Fruit fly (Drosophila melanogaster) whole organism, embryonic: ENCODE measurements around the gene orb.

Experiments
- Abd-B ChIP-seq: fragments of 200-800 bp; sonication (Bioruptor generic); optimal IDR thresholded peaks from 2 replicates; lab custom pipeline; 2018; ENCODE audit warnings: missing biosample characterization, mild to moderate bottlenecking, missing genetic modification characterization, moderate library complexity
- Antp ChIP-seq: fragments of 200-800 bp; sonication (Bioruptor generic); optimal IDR thresholded peaks from 3 replicates; lab custom pipeline; 2016; ENCODE audit warnings: missing biosample characterization, missing genetic modification characterization
- Bdp1 ChIP-seq: fragments of 200-800 bp; sonication (Bioruptor generic); optimal IDR thresholded peaks from 3 replicates; lab custom pipeline; 2016; ENCODE audit warnings: missing biosample characterization, missing genetic modification characterization
- Bteb2 ChIP-seq: fragments of 200-800 bp; sonication (Bioruptor generic); optimal IDR thresholded peaks from 2 replicates; lab custom pipeline; 2016; ENCODE audit warnings: missing biosample characterization, missing genetic modification characterization
- CG12942 ChIP-seq: fragments of 200-800 bp; sonication (Bioruptor generic); optimal IDR thresholded peaks from 3 replicates; lab custom pipeline; 2016; ENCODE audit warnings: missing biosample characterization, missing genetic modification characterization
- CG13894 ChIP-seq: fragments of 200-800 bp; sonication (Bioruptor generic); optimal IDR thresholded peaks from 3 replicates; lab custom pipeline; 2018; ENCODE audit warnings: missing biosample characterization, mild to moderate bottlenecking, missing genetic modification characterization, moderate library complexity
- CG14710 ChIP-seq: fragments of 200-800 bp; sonication (Bioruptor generic); optimal IDR thresholded peaks from 3 replicates; lab custom pipeline; 2019; ENCODE audit warnings: missing biosample characterization, mild to moderate bottlenecking, missing genetic modification characterization, moderate library complexity
- CG17328 ChIP-seq: fragments of 200-800 bp; sonication (Bioruptor generic); IDR thresholded peaks from 2 replicates; pipeline ENCODE4 v1.3.6; 2022; ENCODE audit warnings: missing biosample characterization, missing genetic modification characterization
- CG17385 ChIP-seq: fragments of 200-800 bp; sonication (Bioruptor generic); optimal IDR thresholded peaks from 3 replicates; lab custom pipeline; 2018; ENCODE audit warnings: missing biosample characterization, mild to moderate bottlenecking, missing genetic modification characterization
- CG32767 ChIP-seq: fragments of 200-800 bp; sonication (Bioruptor generic); IDR thresholded peaks from 2 replicates; pipeline ENCODE4 v1.3.6; 2022; ENCODE audit warnings: missing biosample characterization, missing genetic modification characterization
- CG32772 ChIP-seq: fragments of 200-800 bp; sonication (Bioruptor generic); IDR thresholded peaks from 2 replicates; pipeline ENCODE4 v1.3.6; 2022; ENCODE audit warnings: missing biosample characterization, missing genetic modification characterization
- CG4820 ChIP-seq: fragments of 200-800 bp; sonication (Bioruptor generic); optimal IDR thresholded peaks from 3 replicates; lab custom pipeline; 2016; ENCODE audit warnings: missing biosample characterization, missing genetic modification characterization
- CG6813 ChIP-seq: fragments of 200-800 bp; sonication (Bioruptor generic); optimal IDR thresholded peaks from 2 replicates; lab custom pipeline; 2017; ENCODE audit warnings: missing biosample characterization, missing genetic modification characterization, mild to moderate bottlenecking, moderate library complexity, missing genetic modification reagents
- CG7928 ChIP-seq: fragments of 200-800 bp; sonication (Bioruptor generic); optimal IDR thresholded peaks from 2 replicates; lab custom pipeline; 2017; ENCODE audit warnings: missing biosample characterization, mild to moderate bottlenecking, missing genetic modification characterization
- CG8359 ChIP-seq: fragments of 200-800 bp; sonication (Bioruptor generic); optimal IDR thresholded peaks from 2 replicates; lab custom pipeline; 2017; ENCODE audit warnings: missing biosample characterization, mild to moderate bottlenecking, missing genetic modification characterization, borderline replicate concordance
- CHES-1-like ChIP-seq: fragments of 200-800 bp; sonication (Bioruptor generic); optimal IDR thresholded peaks from 2 replicates; lab custom pipeline; 2016; ENCODE audit warnings: missing biosample characterization, missing genetic modification characterization
- D19B ChIP-seq: fragments of 200-800 bp; sonication (Bioruptor generic); optimal IDR thresholded peaks from 2 replicates; lab custom pipeline; 2017; ENCODE audit warnings: missing biosample characterization, mild to moderate bottlenecking, missing genetic modification characterization
- Doc2 ChIP-seq: fragments of 200-800 bp; sonication (Bioruptor generic); IDR thresholded peaks from 2 replicates; pipeline ENCODE4 v1.3.6; 2022; ENCODE audit warnings: missing biosample characterization, missing genetic modification characterization
- Dref ChIP-seq: fragments of 200-800 bp; sonication (Bioruptor generic); IDR thresholded peaks from 2 replicates; pipeline ENCODE4 v1.3.6; 2022; ENCODE audit warnings: missing biosample characterization, missing genetic modification characterization
- E2f1 ChIP-seq: fragments of 200-800 bp; sonication (Bioruptor generic); IDR thresholded peaks from 2 replicates; pipeline ENCODE4 v1.3.6; 2022; ENCODE audit warnings: missing biosample characterization, missing genetic modification characterization
- Gug ChIP-seq: fragments of 200-800 bp; sonication (Bioruptor generic); IDR thresholded peaks from 4 replicates; pipeline ENCODE4 v1.3.6; 2022; ENCODE audit warnings: missing biosample characterization, missing genetic modification characterization
- HLHmδ ChIP-seq: fragments of 200-800 bp; sonication (Bioruptor generic); optimal IDR thresholded peaks from 2 replicates; lab custom pipeline; 2018; ENCODE audit warnings: missing biosample characterization, mild to moderate bottlenecking, missing genetic modification characterization, moderate library complexity
- HmgZ ChIP-seq: fragments of 200-800 bp; sonication (Bioruptor generic); optimal IDR thresholded peaks from 2 replicates; lab custom pipeline; 2018; ENCODE audit warnings: missing biosample characterization, mild to moderate bottlenecking, missing genetic modification characterization
- Hr78 ChIP-seq, 2 experiments: fragments of 200-800 bp in 1 of 2; fragments of >200 bp in 1 of 2; sonication (Bioruptor generic) in 1 of 2; optimal IDR thresholded peaks; 2 replicates each; lab custom pipeline; 2017 to 2019; ENCODE audit warnings: missing biosample characterization in 2 of 2, missing genetic modification characterization in 2 of 2, mild to moderate bottlenecking in 1 of 2, moderate library complexity in 1 of 2
- MBD-R2 ChIP-seq: fragments of 200-800 bp; sonication (Bioruptor generic); IDR thresholded peaks from 2 replicates; pipeline ENCODE4 v1.3.6; 2022; ENCODE audit warnings: missing biosample characterization, missing genetic modification characterization
- Nf-YA ChIP-seq: fragments of 200-800 bp; sonication (Bioruptor generic); IDR thresholded peaks from 2 replicates; pipeline ENCODE4 v1.3.6; 2022; ENCODE audit warnings: missing biosample characterization, missing genetic modification characterization
- Opbp ChIP-seq: fragments of 200-800 bp; sonication (Bioruptor generic); IDR thresholded peaks from 3 replicates; pipeline ENCODE4 v1.3.6; 2022; ENCODE audit warnings: missing biosample characterization, missing genetic modification characterization; ENCODE audit not compliant: partially characterized antibody
- Trl ChIP-seq, 3 experiments: fragments of >200 bp in 2 of 3; fragments of 200-800 bp in 1 of 3; sonication (Bioruptor generic) in 1 of 3; optimal IDR thresholded peaks; 2 replicates in 1 of 3; 3 replicates in 2 of 3; lab custom pipeline; 2016 to 2017; ENCODE audit warnings: missing biosample characterization in 1 of 3, missing genetic modification characterization in 1 of 3
- Xrp1 ChIP-seq: fragments of 200-800 bp; sonication (Bioruptor generic); IDR thresholded peaks from 2 replicates; pipeline ENCODE4 v1.3.6; 2022; ENCODE audit warnings: missing biosample characterization, missing genetic modification characterization
- ab ChIP-seq: fragments of 200-800 bp; sonication (Bioruptor generic); optimal IDR thresholded peaks from 2 replicates; lab custom pipeline; 2016; ENCODE audit warnings: missing biosample characterization, missing genetic modification characterization
- btn ChIP-seq: fragments of 200-800 bp; sonication (Bioruptor generic); optimal IDR thresholded peaks from 2 replicates; lab custom pipeline; 2016; ENCODE audit warnings: missing biosample characterization, missing genetic modification characterization
- dmrt99B ChIP-seq: fragments of 200-800 bp; sonication (Bioruptor generic); optimal IDR thresholded peaks from 2 replicates; lab custom pipeline; 2018; ENCODE audit warnings: missing biosample characterization, mild to moderate bottlenecking, missing genetic modification characterization, moderate library complexity
- dysf ChIP-seq: fragments of 200-800 bp; sonication (Bioruptor generic); IDR thresholded peaks from 3 replicates; pipeline ENCODE4 v1.3.6; 2022; ENCODE audit warnings: missing biosample characterization, missing genetic modification characterization
- ftz-f1 ChIP-seq: fragments of 200-800 bp; sonication (Bioruptor generic); optimal IDR thresholded peaks from 2 replicates; lab custom pipeline; 2016; ENCODE audit warnings: missing biosample characterization, missing genetic modification characterization
- inv ChIP-seq: fragments of 200-800 bp; sonication (Bioruptor generic); IDR thresholded peaks from 2 replicates; pipeline ENCODE4 v1.3.6; 2022; ENCODE audit warnings: missing biosample characterization, missing genetic modification characterization; ENCODE audit not compliant: partially characterized antibody
- peb ChIP-seq: fragments of 200-800 bp; sonication (Bioruptor generic); IDR thresholded peaks from 2 replicates; pipeline ENCODE4 v1.3.6; 2022; ENCODE audit warnings: missing biosample characterization, missing genetic modification characterization
- pita ChIP-seq: fragments of 200-800 bp; sonication (Bioruptor generic); optimal IDR thresholded peaks from 2 replicates; lab custom pipeline; 2017; ENCODE audit warnings: missing biosample characterization, mild to moderate bottlenecking, missing genetic modification characterization
- pnt ChIP-seq: fragments of 200-800 bp; sonication (Bioruptor generic); optimal IDR thresholded peaks from 3 replicates; lab custom pipeline; 2016; ENCODE audit warnings: missing biosample characterization, missing genetic modification characterization
- rib ChIP-seq: fragments of 200-800 bp; sonication (Bioruptor generic); IDR thresholded peaks from 2 replicates; pipeline ENCODE4 v1.3.6; 2022; ENCODE audit warnings: missing biosample characterization, missing genetic modification characterization
- row ChIP-seq: fragments of 200-800 bp; sonication (Bioruptor generic); IDR thresholded peaks from 3 replicates; pipeline ENCODE4 v1.3.6; 2022; ENCODE audit warnings: missing biosample characterization, missing genetic modification characterization
- schlank ChIP-seq: fragments of 200-800 bp; sonication (Bioruptor generic); optimal IDR thresholded peaks from 2 replicates; lab custom pipeline; 2018; ENCODE audit warnings: missing biosample characterization, mild to moderate bottlenecking, missing genetic modification characterization
- sens ChIP-seq: fragments of 200-800 bp; sonication (Bioruptor generic); peaks from one replicate; lab custom pipeline; 2016; ENCODE audit warnings: missing biosample characterization, missing genetic modification characterization
- sens-2 ChIP-seq: fragments of 200-800 bp; sonication (Bioruptor generic); IDR thresholded peaks from 2 replicates; pipeline ENCODE4 v1.3.6; 2022; ENCODE audit warnings: missing biosample characterization, missing genetic modification characterization
- sisA ChIP-seq: fragments of 200-800 bp; sonication (Bioruptor generic); IDR thresholded peaks from 2 replicates; pipeline ENCODE4 v1.3.6; 2022; ENCODE audit warnings: missing biosample characterization, missing genetic modification characterization
- tio ChIP-seq: fragments of 200-800 bp; sonication (Bioruptor generic); optimal IDR thresholded peaks from 2 replicates; lab custom pipeline; 2017; ENCODE audit warnings: missing biosample characterization, missing genetic modification characterization, inconsistent platforms
- tna ChIP-seq: fragments of 200-800 bp; sonication (Bioruptor generic); IDR thresholded peaks from 2 replicates; pipeline ENCODE4 v1.3.6; 2022; ENCODE audit warnings: missing biosample characterization, missing genetic modification characterization; ENCODE audit not compliant: partially characterized antibody
- vfl ChIP-seq: fragments of 200-800 bp; sonication (Bioruptor generic); optimal IDR thresholded peaks from 2 replicates; lab custom pipeline; 2016; ENCODE audit warnings: missing biosample characterization, missing genetic modification characterization
- wor ChIP-seq: fragments of 200-800 bp; sonication (Bioruptor generic); IDR thresholded peaks from 2 replicates; pipeline ENCODE4 v1.3.6; 2022; ENCODE audit warnings: missing biosample characterization, missing genetic modification characterization
- zf30C ChIP-seq: fragments of 200-800 bp; sonication (Bioruptor generic); optimal IDR thresholded peaks from 3 replicates; lab custom pipeline; 2018; ENCODE audit warnings: missing biosample characterization, mild to moderate bottlenecking, missing genetic modification characterization

orb gene

dm6 chr3R:23293066-23293777 is 12.6 kb upstream of the orb start (continued):
- TF ChIP-seq Hr78 (GFP tag; optimal IDR thresholded peaks at IDR 0.05; lab: Kevin White, UChicago) (no peak), tna (GFP tag; lab: Robert Waterston, UW) (peak; percentile 25; the same call in 1 of the 2 replicates), CG4820 (GFP tag; lab: Kevin White, UChicago) (peak; percentile 33), CG14710 (tag; lab: Kevin White, UChicago) (peak; percentile 39), CG17328 (GFP tag; lab: Robert Waterston, UW) (peak; percentile 84), ftz-f1 (peak; percentile 15), Bteb2 (GFP tag; lab: Kevin White, UChicago) (no peak), CG8359 (GFP tag; lab: Kevin White, UChicago) (no peak), CG17385 (GFP tag; lab: Kevin White, UChicago) (peak; percentile 31), CG32767 (GFP tag; lab: Robert Waterston, UW) (peak; percentile 55; the same call in 1 of the 2 replicates), CG13894 (tag; lab: Kevin White, UChicago) (no peak), CG7928 (GFP tag; lab: Kevin White, UChicago) (no peak), sisA (GFP tag; lab: Robert Waterston, UW) (peak; percentile 68), vfl (no peak), schlank (no peak), inv (GFP tag; lab: Robert Waterston, UW) (no peak), HmgZ (tag; lab: Kevin White, UChicago) (peak; percentile 23), E2f1 (GFP tag; lab: Robert Waterston, UW) (peak; percentile 59), Doc2 (GFP tag; lab: Robert Waterston, UW) (no peak), row (GFP tag; lab: Robert Waterston, UW) (peak; percentile 75), Trl (optimal IDR thresholded peaks at IDR 0.05; lab: Kevin White, UChicago) (peak; percentile 35 to 59), Trl (GFP tag; optimal IDR thresholded peaks at IDR 0.05; lab: Kevin White, UChicago) (no peak), zf30C (GFP tag; lab: Kevin White, UChicago) (peak; percentile 12), pnt (GFP tag; lab: Kevin White, UChicago) (no peak), Abd-B (GFP tag; lab: Kevin White, UChicago) (no peak), dysf (GFP tag; lab: Robert Waterston, UW) (peak; percentile 50; the same call in 1 of the 3 replicates), MBD-R2 (GFP tag; lab: Robert Waterston, UW) (no peak), ab (GFP tag; lab: Kevin White, UChicago) (no peak), HLHmδ (GFP tag; lab: Kevin White, UChicago) (no peak), tio (GFP tag; lab: Kevin White, UChicago) (peak; percentile 40), sens (GFP tag; lab: Kevin White, UChicago) (peak; percentile 86), D19B (no peak), dmrt99B (tag; lab: Kevin White, UChicago) (peak; percentile 63), Gug (GFP tag; lab: Robert Waterston, UW) (peak; percentile 31; the same call in 1 of the 4 replicates), btn (GFP tag; lab: Kevin White, UChicago) (no peak), CG32772 (no peak; the same call in 1 of the 2 replicates), sens-2 (no peak), Bdp1 (no peak), peb (GFP tag; lab: Robert Waterston, UW) (0 out of 2 replicates have a peak, but pooled peaks have one; percentile 17), Dref (GFP tag; lab: Robert Waterston, UW) (no peak), pita (no peak), rib (GFP tag; lab: Robert Waterston, UW) (peak; percentile 37; the same call in 1 of the 2 replicates), Opbp (peak; percentile 15; the same call in 1 of the 3 replicates), CHES-1-like (GFP tag; lab: Kevin White, UChicago) (no peak), CG6813 (peak; percentile 29), Nf-YA (GFP tag; lab: Robert Waterston, UW) (peak; percentile 82), Xrp1 (GFP tag; lab: Robert Waterston, UW) (peak; percentile 89), CG12942 (peak; percentile 32), Antp (no peak), wor (peak; percentile 61)
